Worm (Caenorhabditis elegans): ENCODE data around the gene srh-195.
"Not testable (repeated sequence)": the region's sequence is repeated elsewhere in the genome, so short reads cannot be mapped to it uniquely, and the experiment has no call there.

srh-195 gene

ce11 chrII:2067451-2068021, 49.2 kb downstream of the srh-195 start, which contains the start of gene F07E5.12:
Gene F07E5.12, plus strand, starts transcription at chrII:2067971.
- not testable (repeated sequence) for TF ChIP-seq sem-4 (tag; optimal IDR thresholded peaks at IDR 0.05); nhr-12 (tag; optimal IDR thresholded peaks at IDR 0.05); unc-62 (GFP tag; optimal IDR thresholded peaks at IDR 0.05)
